Fruit fly (Drosophila melanogaster): ENCODE data around the gene rux.

Gene rux

dm6 chrX:5989368-5989767 is 48.2 kb downstream of the rux start (continued):
- TF ChIP-seq D19A (tag; optimal IDR thresholded peaks at IDR 0.05) (peak; percentile 28), Eip74EF (GFP tag; optimal IDR thresholded peaks at IDR 0.05) (peak in 1 of 2 experiments; percentile 35), Dip2 (GFP tag; IDR thresholded peaks at IDR 0.05) (no peak), CG5180 (GFP tag; optimal IDR thresholded peaks at IDR 0.05) (peak; percentile 4), NC2β (GFP tag; optimal IDR thresholded peaks at IDR 0.05) (no peak), CG11723 (GFP tag; optimal IDR thresholded peaks at IDR 0.05) (no peak), trem (tag; optimal IDR thresholded peaks at IDR 0.05) (no peak), Med (GFP tag) (no peak), CG8359 (GFP tag; optimal IDR thresholded peaks at IDR 0.05; ENCODE audit: borderline replicate concordance) (no peak), Deaf1 (tag; optimal IDR thresholded peaks at IDR 0.05) (no peak), inv (GFP tag; IDR thresholded peaks at IDR 0.05; ENCODE audit: partially characterized antibody) (no peak), CG13624 (GFP tag; optimal IDR thresholded peaks at IDR 0.05) (no peak), wor (GFP tag; IDR thresholded peaks at IDR 0.05) (no peak), fd64A (GFP tag; optimal IDR thresholded peaks at IDR 0.05) (no peak), HLH3B (GFP tag; IDR thresholded peaks at IDR 0.05) (peak; percentile 62), CG5953 (GFP tag; IDR thresholded peaks at IDR 0.05) (no peak), MTF-1 (GFP tag; optimal IDR thresholded peaks at IDR 0.05; ENCODE audit: borderline replicate concordance) (no peak), CG8089 (GFP tag; optimal IDR thresholded peaks at IDR 0.05) (no peak), CG32767 (GFP tag; IDR thresholded peaks at IDR 0.05) (0 out of 2 replicates have a peak, but pooled peaks have one; percentile 26), NFAT (GFP tag; IDR thresholded peaks at IDR 0.05) (no peak), Tbp (GFP tag; optimal IDR thresholded peaks at IDR 0.05) (no peak), E2f2 (GFP tag; IDR thresholded peaks at IDR 0.05) (peak; percentile 18; the same call in 1 of the 2 replicates), Xrp1 (GFP tag; IDR thresholded peaks at IDR 0.05) (peak; percentile 62), dm (GFP tag; optimal IDR thresholded peaks at IDR 0.05) (no peak), ind (GFP tag; optimal IDR thresholded peaks at IDR 0.05) (peak; percentile 10), dmrt99B (tag; optimal IDR thresholded peaks at IDR 0.05) (peak; percentile 72), CG11504 (tag; optimal IDR thresholded peaks at IDR 0.05) (peak; percentile 72), CG32772 (GFP tag; IDR thresholded peaks at IDR 0.05) (0 out of 2 replicates have a peak, but pooled peaks have one; percentile 44), klu (GFP tag; IDR thresholded peaks at IDR 0.05) (no peak), CG9215 (GFP tag; IDR thresholded peaks at IDR 0.05) (no peak), NfI (GFP tag; optimal IDR thresholded peaks at IDR 0.05) (peak; percentile 7), usp (GFP tag; optimal IDR thresholded peaks at IDR 0.05) (no peak), Dbx (GFP tag; IDR thresholded peaks at IDR 0.05) (no peak), Scr (GFP tag; IDR thresholded peaks at IDR 0.05; ENCODE audit: partially characterized antibody) (no peak), corto (GFP tag; optimal IDR thresholded peaks at IDR 0.05) (no peak), amos (GFP tag; IDR thresholded peaks at IDR 0.05; ENCODE audit: partially characterized antibody) (no peak), Stat92E (GFP tag; optimal IDR thresholded peaks at IDR 0.05) (no peak), CG15601 (tag; optimal IDR thresholded peaks at IDR 0.05) (peak; percentile 37), CG11695 (GFP tag; IDR thresholded peaks at IDR 0.05) (peak; percentile 62; the same call in 2 of the 3 replicates), salm (tag; optimal IDR thresholded peaks at IDR 0.05) (peak; percentile 12), exex (tag; optimal IDR thresholded peaks at IDR 0.05) (no peak), CkIIα-i1 (GFP tag; IDR thresholded peaks at IDR 0.05) (no peak), fd102C (GFP tag; optimal IDR thresholded peaks at IDR 0.05) (no peak), CG31388 (GFP tag; optimal IDR thresholded peaks at IDR 0.05) (no peak), sob (GFP tag; IDR thresholded peaks at IDR 0.05) (0 out of 2 replicates have a peak, but pooled peaks have one; percentile 9), CG7745 (tag; optimal IDR thresholded peaks at IDR 0.05) (no peak), CG4282 (GFP tag; optimal IDR thresholded peaks at IDR 0.05) (no peak), repo (GFP tag; optimal IDR thresholded peaks at IDR 0.05) (no peak), mam (GFP tag; optimal IDR thresholded peaks at IDR 0.05) (no peak), CG7786 (GFP tag; optimal IDR thresholded peaks at IDR 0.05) (no peak), CG7271 (tag; optimal IDR thresholded peaks at IDR 0.05) (no peak)

Data from whole organism, embryonic.